Worm (Caenorhabditis elegans) whole organism, L3 larva: Measurements from ENCODE around the gene col-19.
A peak's percentile ranks its signal among the peaks of the same experiment; 100 is the strongest.

Experiments
- R02D3.7 ChIP-seq: fragments of 150-350 bp; optimal IDR thresholded peaks from 2 replicates; lab custom pipeline; 2014; ENCODE audit warnings: missing biosample characterization, missing genetic modification characterization
- ama-1 ChIP-seq: fragments of 150-350 bp; optimal IDR thresholded peaks from 2 replicates; lab custom pipeline; 2018
- ceh-9 ChIP-seq: sonication (generic microtip); optimal IDR thresholded peaks from 2 replicates; lab custom pipeline; 2018; ENCODE audit warnings: missing biosample characterization, missing genetic modification characterization
- egl-27 ChIP-seq: sonication (generic microtip); optimal IDR thresholded peaks from 4 replicates; lab custom pipeline; 2017; ENCODE audit warnings: missing biosample characterization, missing genetic modification reagents, missing genetic modification characterization
- lin-39 ChIP-seq: fragments of 150-350 bp; optimal IDR thresholded peaks from 2 replicates; lab custom pipeline; 2018; ENCODE audit warnings: missing biosample characterization, missing genetic modification reagents, missing genetic modification characterization
- mdl-1 ChIP-seq: fragments of 150-350 bp; optimal IDR thresholded peaks from 2 replicates; lab custom pipeline; 2014; ENCODE audit warnings: missing biosample characterization, missing genetic modification characterization
- nfya-1 ChIP-seq: sonication (generic microtip); optimal IDR thresholded peaks from 2 replicates; lab custom pipeline; 2017; ENCODE audit warnings: missing genetic modification characterization, mild to moderate bottlenecking, missing compliant biosample characterization, antibody characterized with exemption, moderate library complexity; ENCODE audit not compliant: insufficient read depth
- nhr-11 ChIP-seq: fragments of 150-350 bp; optimal IDR thresholded peaks from 2 replicates; lab custom pipeline; 2014; ENCODE audit warnings: missing biosample characterization, missing genetic modification characterization
- nhr-76 ChIP-seq: fragments of 150-350 bp; sonication (generic microtip); optimal IDR thresholded peaks from 5 replicates; lab custom pipeline; 2014; ENCODE audit warnings: missing biosample characterization, missing genetic modification characterization
- pqm-1 ChIP-seq: fragments of 150-350 bp; optimal IDR thresholded peaks from 2 replicates; lab custom pipeline; 2017; ENCODE audit warnings: missing biosample characterization, missing genetic modification characterization, inconsistent platforms
- skn-1 ChIP-seq: fragments of 150-350 bp; optimal IDR thresholded peaks from 2 replicates; lab custom pipeline; 2014; ENCODE audit warnings: missing biosample characterization, missing genetic modification characterization
- snpc-4 ChIP-seq: fragments of 150-350 bp; optimal IDR thresholded peaks from 2 replicates; lab custom pipeline; 2014; ENCODE audit warnings: missing biosample characterization, missing genetic modification characterization
- unc-39 ChIP-seq: sonication (generic microtip); optimal IDR thresholded peaks from 4 replicates; lab custom pipeline; 2017; ENCODE audit warnings: missing biosample characterization, missing genetic modification characterization

- TF ChIP-seq nhr-76 (tag; lab: Kevin White, UChicago) (no peak), snpc-4 (tag; lab: Kevin White, UChicago) (peak; percentile 58), nhr-11 (tag; lab: Kevin White, UChicago) (no peak), R02D3.7 (peak; percentile 44), lin-39 (tag; lab: Kevin White, UChicago) (peak; percentile 62), ceh-9 (tag; lab: Kevin White, UChicago) (no peak), egl-27 (tag; lab: Kevin White, UChicago) (no peak), mdl-1 (no peak), skn-1 (peak; percentile 5), ama-1 (lab: Kevin White, UChicago) (no peak), unc-39 (tag; lab: Kevin White, UChicago) (no peak), nfya-1 (peak; percentile 97), pqm-1 (tag; lab: Kevin White, UChicago) (peak; percentile 1)
Observed at ce11 chrX:382692-383091, 38.8 kb upstream of the col-19 start, which contains the start of gene ife-2.
